Fruit fly (Drosophila melanogaster): ENCODE data around the gene CG9040.

CG9040 gene

dm6 chr3L:14036867-14037313 lies 49.2 kb downstream of the CG9040 start, which contains the start of gene Hsp110 (continued):
- no peak for TF ChIP-seq CG12769 (tag; optimal IDR thresholded peaks at IDR 0.05)
- TF ChIP-seq CG16815 (GFP tag; optimal IDR thresholded peaks at IDR 0.05): no peak
- no peak for TF ChIP-seq CG9609 (GFP tag; optimal IDR thresholded peaks at IDR 0.05)
- no peak for TF ChIP-seq ac (GFP tag; optimal IDR thresholded peaks at IDR 0.05)
- peak; percentile 99 for TF ChIP-seq Opbp (GFP tag; IDR thresholded peaks at IDR 0.05; ENCODE audit: partially characterized antibody)
- no peak for TF ChIP-seq Doc2 (GFP tag; IDR thresholded peaks at IDR 0.05)
- TF ChIP-seq sr (GFP tag; IDR thresholded peaks at IDR 0.05): no peak
- TF ChIP-seq CG1024 (GFP tag; IDR thresholded peaks at IDR 0.05): no peak
- TF ChIP-seq CG7271 (tag; optimal IDR thresholded peaks at IDR 0.05): no peak
- TF ChIP-seq eyg (GFP tag; optimal IDR thresholded peaks at IDR 0.05): no peak
- no peak for TF ChIP-seq CG32767 (GFP tag; IDR thresholded peaks at IDR 0.05)
- TF ChIP-seq Xrp1 (GFP tag; IDR thresholded peaks at IDR 0.05): peak; percentile 24; the same call in 1 of the 2 replicates
- TF ChIP-seq ttk (GFP tag; IDR thresholded peaks at IDR 0.05): no peak
- no peak for TF ChIP-seq CG17385 (GFP tag; optimal IDR thresholded peaks at IDR 0.05)
- TF ChIP-seq CG34422 (GFP tag; IDR thresholded peaks at IDR 0.05): peak; percentile 83; the same call in 1 of the 3 replicates
- TF ChIP-seq CG6175 (GFP tag; IDR thresholded peaks at IDR 0.05): no peak
- TF ChIP-seq Ptx1 (GFP tag; IDR thresholded peaks at IDR 0.05): no peak
- peak; percentile 99 for TF ChIP-seq ato (GFP tag; IDR thresholded peaks at IDR 0.05; ENCODE audit: partially characterized antibody)
- peak; percentile 44 for TF ChIP-seq Ets65A (GFP tag)
- TF ChIP-seq BEAF-32 (GFP tag; optimal IDR thresholded peaks at IDR 0.05): peak; percentile 98
- no peak for TF ChIP-seq sisA (GFP tag; IDR thresholded peaks at IDR 0.05)
- TF ChIP-seq CG8290 (GFP tag; optimal IDR thresholded peaks at IDR 0.05): no peak
- TF ChIP-seq CG8290 (tag; optimal IDR thresholded peaks at IDR 0.05): no peak
- TF ChIP-seq vnd (GFP tag; IDR thresholded peaks at IDR 0.05; ENCODE audit: partially characterized antibody): peak; percentile 99
- no peak for TF ChIP-seq zf30C (GFP tag; optimal IDR thresholded peaks at IDR 0.05)
- no peak for TF ChIP-seq Nf-YA (GFP tag; IDR thresholded peaks at IDR 0.05)
- no peak for TF ChIP-seq CG12104 (GFP tag; optimal IDR thresholded peaks at IDR 0.05)
- TF ChIP-seq dimm (GFP tag; IDR thresholded peaks at IDR 0.05): no peak
- no peak for TF ChIP-seq Poxn (GFP tag; IDR thresholded peaks at IDR 0.05)
- peak; percentile 37 for TF ChIP-seq CG12299 (tag; optimal IDR thresholded peaks at IDR 0.05)
- peak; percentile 19; the same call in 1 of the 2 replicates for TF ChIP-seq Atf6 (GFP tag; IDR thresholded peaks at IDR 0.05)
- no peak for TF ChIP-seq CG6689 (GFP tag; IDR thresholded peaks at IDR 0.05)
- no peak for TF ChIP-seq CG18764 (GFP tag; optimal IDR thresholded peaks at IDR 0.05)
- no peak for TF ChIP-seq cg (GFP tag; optimal IDR thresholded peaks at IDR 0.05)
- TF ChIP-seq CG7839 (tag; optimal IDR thresholded peaks at IDR 0.05): peak; percentile 37
- no peak for TF ChIP-seq NfI (GFP tag; optimal IDR thresholded peaks at IDR 0.05)
- TF ChIP-seq CG7745 (tag; optimal IDR thresholded peaks at IDR 0.05): no peak
- no peak for TF ChIP-seq tx (GFP tag; optimal IDR thresholded peaks at IDR 0.05)
- no peak for TF ChIP-seq peb (GFP tag; IDR thresholded peaks at IDR 0.05)
- no peak for TF ChIP-seq NK7.1 (GFP tag; optimal IDR thresholded peaks at IDR 0.05)
- no peak for TF ChIP-seq klu (GFP tag; IDR thresholded peaks at IDR 0.05)
- no peak for TF ChIP-seq odd (GFP tag; optimal IDR thresholded peaks at IDR 0.05)
- TF ChIP-seq CG17186 (GFP tag; optimal IDR thresholded peaks at IDR 0.05): peak; percentile 57
- peak; percentile 10 for TF ChIP-seq PHDP (tag; optimal IDR thresholded peaks at IDR 0.05)
- peak; percentile 52 for TF ChIP-seq CG17829 (tag; optimal IDR thresholded peaks at IDR 0.05)
- TF ChIP-seq Fer3 (tag; optimal IDR thresholded peaks at IDR 0.05): peak; percentile 10
- no peak for TF ChIP-seq h (optimal IDR thresholded peaks at IDR 0.05)
- no peak for TF ChIP-seq HLHmδ (GFP tag; optimal IDR thresholded peaks at IDR 0.05)
- TF ChIP-seq corto (GFP tag; optimal IDR thresholded peaks at IDR 0.05): peak; percentile 23
- peak; percentile 99 for TF ChIP-seq zen2 (GFP tag; IDR thresholded peaks at IDR 0.05; ENCODE audit: partially characterized antibody)
- TF ChIP-seq CG3726 (GFP tag; IDR thresholded peaks at IDR 0.05): no peak
- TF ChIP-seq CG5245 (GFP tag; optimal IDR thresholded peaks at IDR 0.05): no peak
- peak; percentile 32 for TF ChIP-seq CG30020 (tag; optimal IDR thresholded peaks at IDR 0.05)
